Fruit fly (Drosophila melanogaster): Measurements from ENCODE around the gene Hsp60A.

Hsp60A gene

DNA sequence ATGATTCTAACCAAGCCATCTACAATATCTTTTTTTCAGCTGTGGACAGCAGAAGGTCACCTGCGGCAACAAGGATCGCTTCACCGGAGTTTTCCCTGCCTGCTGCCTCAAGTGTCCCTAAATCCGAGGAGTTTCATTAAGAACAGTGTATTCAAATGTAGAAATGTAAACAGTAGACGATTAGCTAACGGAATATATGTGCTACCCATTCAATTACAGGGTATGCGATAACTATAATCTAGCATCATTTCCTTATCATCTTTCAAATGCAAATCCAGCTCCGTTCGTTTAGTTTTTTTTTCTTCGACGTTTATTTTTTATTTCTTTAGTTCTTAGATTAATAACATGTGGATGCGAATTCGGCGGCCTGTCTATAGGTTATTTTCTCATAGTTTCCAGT is 36.3 kb downstream of the Hsp60A start:
- no peak for TF ChIP-seq CG6276 (GFP tag; optimal IDR thresholded peaks at IDR 0.05)
- TF ChIP-seq dac (GFP tag; optimal IDR thresholded peaks at IDR 0.05) = no peak
- no peak for TF ChIP-seq ss (GFP tag; optimal IDR thresholded peaks at IDR 0.05)
- TF ChIP-seq Ets21C (GFP tag; optimal IDR thresholded peaks at IDR 0.05) = no peak

- no peak for TF ChIP-seq dac (GFP tag; optimal IDR thresholded peaks at IDR 0.05)
- TF ChIP-seq Sox15 (GFP tag; optimal IDR thresholded peaks at IDR 0.05) = no peak
- peak; percentile 33; the same call in 1 of the 3 replicates for TF ChIP-seq CG8119 (GFP tag; IDR thresholded peaks at IDR 0.05)
- no peak for TF ChIP-seq CG11294 (GFP tag; IDR thresholded peaks at IDR 0.05)
- no peak for TF ChIP-seq salr (GFP tag; optimal IDR thresholded peaks at IDR 0.05)
- peak; percentile 25 for TF ChIP-seq Hr4 (GFP tag; optimal IDR thresholded peaks at IDR 0.05)
- 0 out of 2 replicates have a peak, but pooled peaks have one; percentile 9 for TF ChIP-seq Gug (GFP tag; IDR thresholded peaks at IDR 0.05)
- no peak for TF ChIP-seq CG4318 (GFP tag; optimal IDR thresholded peaks at IDR 0.05)
- TF ChIP-seq fd59A (GFP tag; optimal IDR thresholded peaks at IDR 0.05) = no peak
- no peak for TF ChIP-seq CG9139 (GFP tag; optimal IDR thresholded peaks at IDR 0.05)
- peak; percentile 6 for TF ChIP-seq CG34406 (GFP tag; optimal IDR thresholded peaks at IDR 0.05)
- TF ChIP-seq Smox (GFP tag; optimal IDR thresholded peaks at IDR 0.05) = peak; percentile 8
- TF ChIP-seq CG10669 (GFP tag; optimal IDR thresholded peaks at IDR 0.05) = peak; percentile 44
- TF ChIP-seq Met (GFP tag; optimal IDR thresholded peaks at IDR 0.05) = peak; percentile 16
- TF ChIP-seq CG10631 (GFP tag; optimal IDR thresholded peaks at IDR 0.05) = no peak
- no peak for TF ChIP-seq spab (GFP tag; optimal IDR thresholded peaks at IDR 0.05)
- TF ChIP-seq vri (GFP tag; optimal IDR thresholded peaks at IDR 0.05) = no peak
- no peak for TF ChIP-seq CG6792 (GFP tag; optimal IDR thresholded peaks at IDR 0.05)
- peak in 1 of 2 experiments; percentile 61 for TF ChIP-seq ss (GFP tag; optimal IDR thresholded peaks at IDR 0.05)
- TF ChIP-seq CG11762 (GFP tag; optimal IDR thresholded peaks at IDR 0.05; ENCODE audit: insufficient read depth) = no peak
- peak; percentile 30 for TF ChIP-seq CG7368 (GFP tag; optimal IDR thresholded peaks at IDR 0.05)
- TF ChIP-seq Hr39 (GFP tag; optimal IDR thresholded peaks at IDR 0.05) = peak; percentile 20
- no peak for TF ChIP-seq net (GFP tag; optimal IDR thresholded peaks at IDR 0.05)
- TF ChIP-seq Eip93F (GFP tag; optimal IDR thresholded peaks at IDR 0.05) = no peak
- peak; percentile 37 for TF ChIP-seq CG3919 (GFP tag; optimal IDR thresholded peaks at IDR 0.05)
- no peak for TF ChIP-seq CG1621 (tag; optimal IDR thresholded peaks at IDR 0.05)
- TF ChIP-seq CG8319 (GFP tag; optimal IDR thresholded peaks at IDR 0.05) = no peak
- TF ChIP-seq CG11902 (GFP tag; optimal IDR thresholded peaks at IDR 0.05) = no peak
- no peak for TF ChIP-seq Blimp-1 (GFP tag; optimal IDR thresholded peaks at IDR 0.05)
- TF ChIP-seq esn (GFP tag; optimal IDR thresholded peaks at IDR 0.05) = peak; percentile 27
- TF ChIP-seq CG8632 (GFP tag; optimal IDR thresholded peaks at IDR 0.05) = no peak
- TF ChIP-seq CG16779 (tag; optimal IDR thresholded peaks at IDR 0.05) = no peak
- peak; percentile 1 for TF ChIP-seq Eip75B (GFP tag; optimal IDR thresholded peaks at IDR 0.05)
- TF ChIP-seq CG6276 (GFP tag; optimal IDR thresholded peaks at IDR 0.05) = no peak
- TF ChIP-seq CG31627 (GFP tag; optimal IDR thresholded peaks at IDR 0.05) = peak; percentile 30
- peak; percentile 7 for TF ChIP-seq OdsH (GFP tag; optimal IDR thresholded peaks at IDR 0.05)
- peak; percentile 37 for TF ChIP-seq pdm3 (GFP tag; optimal IDR thresholded peaks at IDR 0.05)
- TF ChIP-seq Lpt (GFP tag; optimal IDR thresholded peaks at IDR 0.05) = no peak
- TF ChIP-seq Sox102F (GFP tag; optimal IDR thresholded peaks at IDR 0.05) = peak; percentile 20
- no peak for TF ChIP-seq Ets21C (GFP tag; optimal IDR thresholded peaks at IDR 0.05)
- TF ChIP-seq Eip78C (GFP tag) = peak; percentile 62
- TF ChIP-seq CG15336 (GFP tag; IDR thresholded peaks at IDR 0.05) = 0 out of 2 replicates have a peak, but pooled peaks have one; percentile 14
- TF ChIP-seq achi (GFP tag; optimal IDR thresholded peaks at IDR 0.05) = peak; percentile 14
- TF ChIP-seq cyc (GFP tag; optimal IDR thresholded peaks at IDR 0.05) = peak; percentile 1
- TF ChIP-seq Sox14 (GFP tag; optimal IDR thresholded peaks at IDR 0.05) = peak; percentile 7
- TF ChIP-seq fkh (GFP tag; optimal IDR thresholded peaks at IDR 0.05) = no peak
- TF ChIP-seq CG6854 (GFP tag; optimal IDR thresholded peaks at IDR 0.05) = no peak
- no peak for TF ChIP-seq Hr38 (GFP tag; optimal IDR thresholded peaks at IDR 0.05)
- peak; percentile 51 for TF ChIP-seq topi (GFP tag; optimal IDR thresholded peaks at IDR 0.05)
These were observed 38.4 kb downstream of the Hsp60A start for dm6 chrX:11146598-11147176.
